Fruit fly (Drosophila melanogaster) whole organism, prepupa: Measurements from ENCODE around the gene Rh4.

ENCODE experiments used
- Blimp-1 ChIP-seq: fragments of 200-800 bp; sonication (Bioruptor generic); optimal IDR thresholded peaks from 3 replicates; lab custom pipeline; 2017; ENCODE audit warnings: missing biosample characterization, missing genetic modification characterization, mild to moderate bottlenecking, moderate library complexity, missing genetic modification reagents
- CG10631 ChIP-seq: fragments of 200-800 bp; sonication (Bioruptor generic); optimal IDR thresholded peaks from 2 replicates; lab custom pipeline; 2016; ENCODE audit warnings: missing biosample characterization, missing genetic modification characterization
- CG10669 ChIP-seq: fragments of 200-800 bp; sonication (Bioruptor generic); optimal IDR thresholded peaks from 3 replicates; lab custom pipeline; 2018; ENCODE audit warnings: missing biosample characterization, mild to moderate bottlenecking, missing genetic modification characterization, moderate library complexity
- CG11294 ChIP-seq: fragments of 200-800 bp; sonication (Bioruptor generic); IDR thresholded peaks from 2 replicates; pipeline ENCODE4 v1.3.6; 2022; ENCODE audit warnings: missing biosample characterization, missing genetic modification characterization
- CG11762 ChIP-seq: fragments of 200-800 bp; sonication (Bioruptor generic); optimal IDR thresholded peaks from 3 replicates; lab custom pipeline; 2016; ENCODE audit warnings: missing biosample characterization, missing genetic modification characterization; ENCODE audit not compliant: insufficient read depth
- CG11902 ChIP-seq: fragments of 200-800 bp; sonication (Bioruptor generic); optimal IDR thresholded peaks from 3 replicates; lab custom pipeline; 2016; ENCODE audit warnings: missing biosample characterization, missing genetic modification characterization
- CG15336 ChIP-seq: fragments of 200-800 bp; sonication (Bioruptor generic); IDR thresholded peaks from 2 replicates; pipeline ENCODE4 v1.3.6; 2022; ENCODE audit warnings: missing biosample characterization, missing genetic modification characterization
- CG1621 ChIP-seq: fragments of 200-800 bp; sonication (Bioruptor generic); optimal IDR thresholded peaks from 3 replicates; lab custom pipeline; 2018; ENCODE audit warnings: missing biosample characterization, mild to moderate bottlenecking, missing genetic modification characterization
- CG16779 ChIP-seq: fragments of 200-800 bp; sonication (Bioruptor generic); optimal IDR thresholded peaks from 3 replicates; lab custom pipeline; 2017; ENCODE audit warnings: missing biosample characterization, mild to moderate bottlenecking, missing genetic modification characterization
- CG3032 ChIP-seq: fragments of 200-800 bp; optimal IDR thresholded peaks from 2 replicates; lab custom pipeline; 2019; ENCODE audit warnings: missing biosample characterization, mild to moderate bottlenecking, missing genetic modification characterization, moderate library complexity
- CG34406 ChIP-seq: fragments of 200-800 bp; sonication (Bioruptor generic); optimal IDR thresholded peaks from 3 replicates; lab custom pipeline; 2016; ENCODE audit warnings: missing biosample characterization, missing genetic modification characterization
- CG3919 ChIP-seq: fragments of 200-800 bp; sonication (Bioruptor generic); optimal IDR thresholded peaks from 3 replicates; lab custom pipeline; 2016; ENCODE audit warnings: missing biosample characterization, missing genetic modification characterization
- CG4318 ChIP-seq: fragments of 200-800 bp; sonication (Bioruptor generic); optimal IDR thresholded peaks from 3 replicates; lab custom pipeline; 2017; ENCODE audit warnings: missing biosample characterization, mild to moderate bottlenecking, missing genetic modification characterization
- CG6163 ChIP-seq: fragments of 200-800 bp; sonication (Bioruptor generic); IDR thresholded peaks from 3 replicates; pipeline ENCODE4 v1.3.6; 2022; ENCODE audit warnings: missing biosample characterization, missing genetic modification characterization
- CG6276 ChIP-seq: fragments of 200-800 bp; sonication (Bioruptor generic); optimal IDR thresholded peaks from 2 replicates; lab custom pipeline; 2017; ENCODE audit warnings: missing biosample characterization, mild to moderate bottlenecking, missing genetic modification characterization
- CG6792 ChIP-seq: fragments of 200-800 bp; sonication (Bioruptor generic); optimal IDR thresholded peaks from 3 replicates; lab custom pipeline; 2016; ENCODE audit warnings: missing biosample characterization, missing genetic modification characterization
- CG6808 ChIP-seq: fragments of 200-800 bp; sonication (Bioruptor generic); optimal IDR thresholded peaks from 3 replicates; lab custom pipeline; 2017; ENCODE audit warnings: missing biosample characterization, missing genetic modification characterization, mild to moderate bottlenecking, moderate library complexity, missing genetic modification reagents
- CG6854 ChIP-seq: fragments of 200-800 bp; sonication (Bioruptor generic); optimal IDR thresholded peaks from 2 replicates; lab custom pipeline; 2017; ENCODE audit warnings: missing biosample characterization, mild to moderate bottlenecking, missing genetic modification characterization
- CG7368 ChIP-seq: fragments of 200-800 bp; sonication (Bioruptor generic); optimal IDR thresholded peaks from 3 replicates; lab custom pipeline; 2016; ENCODE audit warnings: missing biosample characterization, missing genetic modification characterization
- CG8632 ChIP-seq: fragments of 200-800 bp; sonication (Bioruptor generic); optimal IDR thresholded peaks from 3 replicates; lab custom pipeline; 2016; ENCODE audit warnings: missing biosample characterization, missing genetic modification characterization
- Eip75B ChIP-seq: fragments of 200-800 bp; sonication (Bioruptor generic); optimal IDR thresholded peaks from 3 replicates; lab custom pipeline; 2016; ENCODE audit warnings: missing biosample characterization, missing genetic modification characterization
- Eip78C ChIP-seq: fragments of 200-800 bp; sonication (Bioruptor generic); peaks from one replicate; lab custom pipeline; 2016; ENCODE audit warnings: missing biosample characterization, missing genetic modification characterization
- Eip93F ChIP-seq: fragments of 200-800 bp; sonication (Bioruptor generic); optimal IDR thresholded peaks from 2 replicates; lab custom pipeline; 2016; ENCODE audit warnings: missing biosample characterization, mild to moderate bottlenecking, missing genetic modification characterization
- Gug ChIP-seq: fragments of 200-800 bp; sonication (Bioruptor generic); IDR thresholded peaks from 2 replicates; pipeline ENCODE4 v1.3.6; 2022; ENCODE audit warnings: missing biosample characterization, missing genetic modification characterization
- Hr38 ChIP-seq: sonication (Bioruptor generic); optimal IDR thresholded peaks from 2 replicates; lab custom pipeline; 2016; ENCODE audit warnings: missing biosample characterization, missing genetic modification characterization
- Hr4 ChIP-seq: fragments of 200-800 bp; sonication (Bioruptor generic); optimal IDR thresholded peaks from 3 replicates; lab custom pipeline; 2016; ENCODE audit warnings: missing biosample characterization, missing genetic modification characterization
- Lpt ChIP-seq: fragments of 200-800 bp; sonication (Bioruptor generic); optimal IDR thresholded peaks from 3 replicates; lab custom pipeline; 2016; ENCODE audit warnings: missing biosample characterization, missing genetic modification characterization
- Met ChIP-seq: fragments of 200-800 bp; sonication (Bioruptor generic); optimal IDR thresholded peaks from 3 replicates; lab custom pipeline; 2016; ENCODE audit warnings: missing biosample characterization, missing genetic modification characterization
- OdsH ChIP-seq: fragments of 200-800 bp; sonication (Bioruptor generic); optimal IDR thresholded peaks from 3 replicates; lab custom pipeline; 2016; ENCODE audit warnings: missing biosample characterization, missing genetic modification characterization
- Smox ChIP-seq: fragments of 200-800 bp; sonication (Bioruptor generic); optimal IDR thresholded peaks from 3 replicates; lab custom pipeline; 2016; ENCODE audit warnings: missing biosample characterization, missing genetic modification characterization
- Sox102F ChIP-seq: fragments of 200-800 bp; sonication (Bioruptor generic); optimal IDR thresholded peaks from 2 replicates; lab custom pipeline; 2016; ENCODE audit warnings: missing biosample characterization, mild to moderate bottlenecking, missing genetic modification characterization
- achi ChIP-seq: fragments of 200-800 bp; sonication (Bioruptor generic); optimal IDR thresholded peaks from 3 replicates; lab custom pipeline; 2016; ENCODE audit warnings: missing biosample characterization, missing genetic modification characterization
- cyc ChIP-seq: fragments of 200-800 bp; sonication (Bioruptor generic); optimal IDR thresholded peaks from 3 replicates; lab custom pipeline; 2016; ENCODE audit warnings: missing biosample characterization, missing genetic modification characterization
- dsx ChIP-seq: fragments of 200-800 bp; optimal IDR thresholded peaks from 3 replicates; lab custom pipeline; 2019; ENCODE audit warnings: missing biosample characterization, mild to moderate bottlenecking, missing genetic modification characterization, moderate library complexity; ENCODE audit not compliant: poor library complexity, severe bottlenecking
- eg ChIP-seq: fragments of 200-800 bp; sonication (Bioruptor generic); IDR thresholded peaks from 3 replicates; pipeline ENCODE4 v1.3.6; 2022; ENCODE audit warnings: missing biosample characterization, missing genetic modification characterization
- esn ChIP-seq: fragments of 200-800 bp; sonication (Bioruptor generic); optimal IDR thresholded peaks from 2 replicates; lab custom pipeline; 2016; ENCODE audit warnings: missing biosample characterization, mild to moderate bottlenecking, missing genetic modification characterization, moderate library complexity
- fd85E ChIP-seq: fragments of 200-800 bp; sonication (Bioruptor generic); optimal IDR thresholded peaks from 3 replicates; lab custom pipeline; 2016; ENCODE audit warnings: missing biosample characterization, missing genetic modification characterization
- fkh ChIP-seq: fragments of 200-800 bp; sonication (Bioruptor generic); optimal IDR thresholded peaks from 3 replicates; lab custom pipeline; 2017; ENCODE audit warnings: missing biosample characterization, mild to moderate bottlenecking, missing genetic modification characterization, moderate library complexity
- lz ChIP-seq: fragments of 200-800 bp; sonication (Bioruptor generic); optimal IDR thresholded peaks from 3 replicates; lab custom pipeline; 2016; ENCODE audit warnings: missing biosample characterization, missing genetic modification characterization
- pdm3 ChIP-seq: fragments of 200-800 bp; sonication (Bioruptor generic); optimal IDR thresholded peaks from 3 replicates; lab custom pipeline; 2016; ENCODE audit warnings: missing biosample characterization, missing genetic modification characterization
- ss ChIP-seq, 2 experiments: fragments of 200-800 bp; sonication (Bioruptor generic); optimal IDR thresholded peaks; 2 replicates in 1 of 2; 3 replicates in 1 of 2; lab custom pipeline; 2017 to 2018; ENCODE audit warnings: mild to moderate bottlenecking in 2 of 2, missing biosample characterization in 2 of 2, missing genetic modification characterization in 2 of 2, moderate library complexity in 1 of 2
- svp ChIP-seq: fragments of 200-800 bp; sonication (Bioruptor generic); peaks from one replicate; lab custom pipeline; 2016; ENCODE audit warnings: missing biosample characterization, missing genetic modification characterization
- vri ChIP-seq: fragments of 200-800 bp; sonication (Bioruptor generic); optimal IDR thresholded peaks from 3 replicates; lab custom pipeline; 2016; ENCODE audit warnings: missing biosample characterization, mild to moderate bottlenecking, missing genetic modification characterization

Rh4 gene

DNA sequence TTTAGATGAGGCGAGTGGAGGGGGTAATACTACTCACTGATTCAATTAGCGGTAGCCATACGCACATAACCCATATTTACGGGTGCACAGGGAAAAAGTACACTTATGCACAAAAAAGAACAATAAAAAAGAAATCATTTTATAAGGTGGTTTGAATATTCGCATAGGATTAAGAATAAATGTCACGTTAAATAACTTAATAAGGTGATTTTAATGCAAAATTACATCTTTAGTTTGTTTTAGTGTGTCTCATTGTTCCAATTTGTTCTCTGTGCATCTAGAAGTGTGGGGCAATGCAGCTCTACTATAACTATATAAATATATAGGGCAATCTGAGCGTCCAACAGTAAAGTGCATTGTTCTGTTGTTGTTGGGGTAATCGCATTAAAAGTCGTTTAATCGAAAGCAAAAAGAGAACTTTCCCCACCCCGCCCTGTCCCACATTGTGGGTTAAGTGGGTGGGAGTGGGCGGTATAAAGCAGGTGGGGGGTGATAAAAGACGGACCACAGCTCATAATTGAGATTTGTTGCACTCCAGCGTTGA lies 30.5 kb upstream of the Rh4 start (continued):
- TF ChIP-seq CG6163 (GFP tag; lab: Robert Waterston, UW) (peak; percentile 55; the same call in 2 of the 3 replicates), CG15336 (peak; percentile 74), lz (no peak), pdm3 (GFP tag; lab: Kevin White, UChicago) (peak; percentile 57), CG11902 (GFP tag; lab: Kevin White, UChicago) (no peak), vri (GFP tag; lab: Kevin White, UChicago) (no peak), Lpt (GFP tag; lab: Kevin White, UChicago) (peak; percentile 11), ss (GFP tag; optimal IDR thresholded peaks at IDR 0.05; lab: Kevin White, UChicago) (no peak), Met (GFP tag; lab: Kevin White, UChicago) (no peak), dsx (GFP tag; lab: Kevin White, UChicago) (peak; percentile 6), Hr4 (peak; percentile 77), CG6808 (GFP tag; lab: Kevin White, UChicago) (no peak), achi (GFP tag; lab: Kevin White, UChicago) (peak; percentile 53), CG34406 (GFP tag; lab: Kevin White, UChicago) (peak; percentile 27)
- TF ChIP-seq, all 60 proteins: peak for 32

DNA sequence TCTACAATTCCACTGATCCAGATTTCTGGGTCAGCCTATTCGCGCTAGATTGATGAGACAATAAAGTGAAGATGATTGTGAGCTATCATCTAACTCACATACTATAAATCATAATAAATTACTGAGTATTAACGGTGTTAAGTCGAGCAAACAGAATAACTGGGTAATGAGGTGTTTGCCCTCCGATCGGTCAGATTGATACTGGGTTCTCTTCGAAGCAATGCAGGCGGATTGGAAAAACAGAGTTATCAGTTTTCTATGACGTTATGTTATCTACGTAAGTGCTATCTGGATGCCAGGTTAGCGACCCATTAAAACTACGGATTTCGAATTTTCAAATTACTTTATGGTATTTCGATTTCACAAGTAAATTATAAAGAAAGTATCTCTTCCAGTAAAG lies 29.6 kb upstream of the Rh4 start:
- TF ChIP-seq CG6854 (GFP tag; lab: Kevin White, UChicago) (no peak), CG11902 (GFP tag; lab: Kevin White, UChicago) (no peak), fkh (GFP tag; lab: Kevin White, UChicago) (peak; percentile 26), Sox102F (GFP tag; lab: Kevin White, UChicago) (no peak), Hr4 (no peak), CG11762 (GFP tag; lab: Kevin White, UChicago) (no peak), CG4318 (no peak)

DNA sequence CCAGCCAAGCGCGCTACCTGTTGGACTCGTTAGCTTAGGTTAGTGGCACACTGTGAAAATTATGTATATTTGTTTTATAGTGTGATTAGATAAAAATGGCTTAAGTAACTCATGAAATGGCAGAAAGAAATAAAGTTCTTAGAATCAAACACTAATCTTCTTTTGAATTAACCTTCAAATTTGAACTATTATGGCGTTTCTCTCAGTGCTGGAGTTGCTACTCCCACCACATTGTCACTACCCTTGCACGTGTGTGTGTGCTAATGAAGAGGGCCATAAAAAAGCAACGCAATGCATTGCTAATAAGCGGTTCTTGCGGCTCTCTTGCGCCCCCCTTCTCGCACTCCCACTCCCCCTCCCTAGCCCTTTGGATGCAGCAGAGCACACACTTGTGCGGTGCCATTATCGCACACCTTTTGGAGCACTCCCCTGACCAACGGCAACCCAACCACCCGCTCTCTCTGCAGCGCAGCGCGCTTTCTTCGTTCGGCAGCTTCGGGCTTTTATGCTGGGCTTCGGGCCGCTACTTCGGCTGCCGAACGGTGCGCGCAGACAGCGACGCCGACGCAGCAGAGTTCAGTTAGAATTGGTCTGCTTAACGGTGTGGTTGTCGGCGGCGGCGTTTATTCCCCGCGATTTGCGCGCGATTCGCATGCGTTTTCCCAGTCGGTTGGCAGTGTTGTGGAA lies 28.5 kb upstream of the Rh4 start:
- TF ChIP-seq cyc (GFP tag; lab: Kevin White, UChicago) (peak; percentile 84), CG34406 (GFP tag; lab: Kevin White, UChicago) (peak; percentile 80), CG11902 (GFP tag; lab: Kevin White, UChicago) (peak; percentile 65), CG6792 (GFP tag; lab: Kevin White, UChicago) (peak; percentile 89), fd85E (GFP tag; lab: Kevin White, UChicago) (no peak), achi (GFP tag; lab: Kevin White, UChicago) (peak; percentile 85), CG1621 (peak; percentile 76), CG3032 (peak; percentile 73), CG4318 (peak; percentile 85), CG3919 (peak; percentile 87), CG10631 (GFP tag; lab: Kevin White, UChicago) (peak; percentile 90), Hr38 (GFP tag; lab: Kevin White, UChicago) (no peak), Smox (GFP tag; lab: Kevin White, UChicago) (peak; percentile 77), CG6163 (GFP tag; lab: Robert Waterston, UW) (peak; percentile 95), CG6276 (GFP tag; lab: Kevin White, UChicago) (peak; percentile 76), CG16779 (peak; percentile 74), dsx (GFP tag; lab: Kevin White, UChicago) (peak; percentile 79), Eip93F (no peak), CG10669 (GFP tag; lab: Kevin White, UChicago) (peak; percentile 71), CG7368 (GFP tag; lab: Kevin White, UChicago) (peak; percentile 65), OdsH (GFP tag; lab: Kevin White, UChicago) (peak; percentile 89), Gug (GFP tag; lab: Robert Waterston, UW) (peak; percentile 90), Blimp-1 (peak; percentile 45), pdm3 (GFP tag; lab: Kevin White, UChicago) (peak; percentile 87), fkh (GFP tag; lab: Kevin White, UChicago) (peak; percentile 27), esn (GFP tag; lab: Kevin White, UChicago) (peak; percentile 89), CG15336 (peak; percentile 92), CG11294 (GFP tag; lab: Robert Waterston, UW) (peak; percentile 67), CG8632 (GFP tag; lab: Kevin White, UChicago) (peak; percentile 72), svp (peak; percentile 92), Sox102F (GFP tag; lab: Kevin White, UChicago) (peak; percentile 75), Eip75B (GFP tag; lab: Kevin White, UChicago) (peak; percentile 82), ss (GFP tag; optimal IDR thresholded peaks at IDR 0.05; lab: Kevin White, UChicago) (peak; percentile 55 to 71), eg (GFP tag; lab: Robert Waterston, UW) (peak; percentile 94), CG6808 (GFP tag; lab: Kevin White, UChicago) (peak; percentile 70), CG6854 (GFP tag; lab: Kevin White, UChicago) (peak; percentile 63), Met (GFP tag; lab: Kevin White, UChicago) (peak; percentile 80), Eip78C (GFP tag; lab: Kevin White, UChicago) (peak; percentile 96)
